Worm (Caenorhabditis elegans) whole organism, midembryonic: ENCODE measurements around the gene srr-8.

Source experiments
- cog-1 ChIP-seq: sonication (generic microtip); optimal IDR thresholded peaks from 2 replicates; lab custom pipeline; 2016; ENCODE audit warnings: missing genetic modification characterization, missing compliant biosample characterization
- flt-1 ChIP-seq: fragments of 200-800 bp; sonication (Bioruptor generic); IDR thresholded peaks from 2 replicates; pipeline ENCODE4 v1.3.6; 2022; ENCODE audit warnings: missing genetic modification characterization, missing compliant biosample characterization
- klf-2 ChIP-seq: fragments of 200-800 bp; sonication (Bioruptor generic); conservative IDR thresholded peaks from 2 replicates; pipeline ENCODE4 v1.3.6; 2022; ENCODE audit warnings: missing genetic modification reagents, missing genetic modification characterization, missing compliant biosample characterization
- tab-1 ChIP-seq: fragments of 200-800 bp; sonication (Bioruptor generic); IDR thresholded peaks from 2 replicates; pipeline ENCODE4 v1.3.6; 2022; ENCODE audit warnings: missing genetic modification characterization, missing compliant biosample characterization
- ztf-23 ChIP-seq: fragments of 200-800 bp; sonication (Bioruptor generic); IDR thresholded peaks from 2 replicates; pipeline ENCODE4 v1.3.6; 2022; ENCODE audit warnings: missing genetic modification reagents, missing genetic modification characterization, missing compliant biosample characterization

ce11 chrV:5018067-5018466 lies 16.6 kb downstream of the srr-8 start:
- TF ChIP-seq tab-1: no peak
- TF ChIP-seq flt-1 (GFP tag; lab: Robert Waterston, UW): no peak
- no peak for TF ChIP-seq klf-2 (GFP tag; lab: Robert Waterston, UW)
- no peak for TF ChIP-seq cog-1
- TF ChIP-seq ztf-23 (GFP tag; lab: Robert Waterston, UW): no peak
